Worm (Caenorhabditis elegans): ENCODE results near the gene Y39B6A.27.

DNA sequence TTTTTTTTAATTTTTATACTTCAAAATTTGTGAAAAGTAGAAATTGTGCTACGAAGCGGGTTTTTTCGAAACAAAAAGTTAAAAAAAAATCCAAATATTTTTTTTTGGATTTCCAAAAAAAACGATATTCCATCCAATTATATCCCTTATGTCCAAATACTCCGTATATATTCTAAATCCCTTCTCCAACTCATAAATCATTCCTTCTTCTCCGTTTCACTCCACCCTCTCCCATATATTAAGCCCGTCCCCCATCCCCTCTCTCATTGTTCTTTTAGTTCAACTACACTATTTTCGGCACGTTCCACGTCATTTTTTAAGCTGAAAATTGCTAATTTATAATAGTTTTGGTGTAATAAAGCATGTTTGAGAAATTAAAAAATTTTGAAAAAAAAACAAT is 26.0 kb downstream of the Y39B6A.27 start:
- TF ChIP-seq flt-1 (GFP tag; IDR thresholded peaks at IDR 0.05) = no peak
- no peak for TF ChIP-seq ztf-29 (GFP tag; IDR thresholded peaks at IDR 0.05)
- no peak for TF ChIP-seq cog-1 (tag; optimal IDR thresholded peaks at IDR 0.05)
- TF ChIP-seq med-1 (GFP tag; optimal IDR thresholded peaks at IDR 0.05; ENCODE audit: insufficient read depth) = no peak
- no peak for TF ChIP-seq ref-1 (GFP tag; conservative IDR thresholded peaks at IDR 0.05)
- TF ChIP-seq tab-1 (GFP tag; IDR thresholded peaks at IDR 0.05) = no peak
- TF ChIP-seq ztf-23 (GFP tag; IDR thresholded peaks at IDR 0.05) = no peak
- no peak for TF ChIP-seq klf-2 (GFP tag; conservative IDR thresholded peaks at IDR 0.05)
- TF ChIP-seq T22C8.4 (GFP tag; IDR thresholded peaks at IDR 0.05) = no peak

Data from whole organism, midembryonic.